Worm (Caenorhabditis elegans) whole organism, midembryonic: ENCODE measurements around the gene C01G12.5.

Source experiments
- T22C8.4 ChIP-seq: fragments of 200-800 bp; sonication (Bioruptor generic); IDR thresholded peaks from 2 replicates; pipeline ENCODE4 v1.3.6; 2022; ENCODE audit warnings: missing genetic modification characterization, missing compliant biosample characterization
- cog-1 ChIP-seq: sonication (generic microtip); optimal IDR thresholded peaks from 2 replicates; lab custom pipeline; 2016; ENCODE audit warnings: missing genetic modification characterization, missing compliant biosample characterization
- flt-1 ChIP-seq: fragments of 200-800 bp; sonication (Bioruptor generic); IDR thresholded peaks from 2 replicates; pipeline ENCODE4 v1.3.6; 2022; ENCODE audit warnings: missing genetic modification characterization, missing compliant biosample characterization
- klf-2 ChIP-seq: fragments of 200-800 bp; sonication (Bioruptor generic); conservative IDR thresholded peaks from 2 replicates; pipeline ENCODE4 v1.3.6; 2022; ENCODE audit warnings: missing genetic modification reagents, missing genetic modification characterization, missing compliant biosample characterization
- med-1 ChIP-seq: sonication (generic microtip); optimal IDR thresholded peaks from 2 replicates; lab custom pipeline; 2017; ENCODE audit warnings: missing genetic modification characterization, mild to moderate bottlenecking, missing compliant biosample characterization, antibody characterized with exemption, missing genetic modification reagents; ENCODE audit not compliant: insufficient read depth
- ref-1 ChIP-seq: fragments of 200-800 bp; sonication (Bioruptor generic); conservative IDR thresholded peaks from 2 replicates; pipeline ENCODE4 v1.3.6; 2022; ENCODE audit warnings: missing genetic modification reagents, missing genetic modification characterization, missing compliant biosample characterization
- tab-1 ChIP-seq: fragments of 200-800 bp; sonication (Bioruptor generic); IDR thresholded peaks from 2 replicates; pipeline ENCODE4 v1.3.6; 2022; ENCODE audit warnings: missing genetic modification characterization, missing compliant biosample characterization
- ztf-23 ChIP-seq: fragments of 200-800 bp; sonication (Bioruptor generic); IDR thresholded peaks from 2 replicates; pipeline ENCODE4 v1.3.6; 2022; ENCODE audit warnings: missing genetic modification reagents, missing genetic modification characterization, missing compliant biosample characterization
- ztf-29 ChIP-seq: fragments of 200-800 bp; sonication (Bioruptor generic); IDR thresholded peaks from 2 replicates; pipeline ENCODE4 v1.3.6; 2022; ENCODE audit warnings: missing genetic modification reagents, missing genetic modification characterization, missing compliant biosample characterization

The C01G12.5 gene

ce11 chrII:14587407-14587806 is at the start of gene C01G12.5:
Gene C01G12.5 (minus strand): TSS chrII:14587507.
- TF ChIP-seq ztf-29 (GFP tag; lab: Robert Waterston, UW) = no peak
- TF ChIP-seq T22C8.4 = no peak
- no peak for TF ChIP-seq tab-1 (GFP tag; lab: Robert Waterston, UW)
- no peak for TF ChIP-seq ztf-23 (GFP tag; lab: Robert Waterston, UW)
- no peak for TF ChIP-seq med-1 (GFP tag; lab: Kevin White, UChicago)
- TF ChIP-seq flt-1 (GFP tag; lab: Robert Waterston, UW) = no peak
- TF ChIP-seq cog-1 = no peak
- no peak for TF ChIP-seq ref-1
- TF ChIP-seq klf-2 = no peak

ce11 chrII:14636737-14637136 is 49.4 kb upstream of the C01G12.5 start, which contains the start of gene sre-13:
Gene sre-13 (minus strand): TSS chrII:14636837.
- TF ChIP-seq cog-1 = no peak

- TF ChIP-seq flt-1 (GFP tag; lab: Robert Waterston, UW) (peak; percentile 75), tab-1 (GFP tag; lab: Robert Waterston, UW) (peak; percentile 10; the same call in 1 of the 2 replicates), T22C8.4 (0 out of 2 replicates have a peak, but pooled peaks have one; percentile 26)
Observed at ce11 chrII:14635895-14636294, 48.6 kb upstream of the C01G12.5 start.

- TF ChIP-seq cog-1 (no peak), med-1 (GFP tag; lab: Kevin White, UChicago) (peak; percentile 3), klf-2 (peak; percentile 78; the same call in 1 of the 2 replicates), ref-1 (peak; percentile 66), ztf-29 (GFP tag; lab: Robert Waterston, UW) (peak; percentile 82), tab-1 (GFP tag; lab: Robert Waterston, UW) (peak; percentile 89), ztf-23 (GFP tag; lab: Robert Waterston, UW) (peak; percentile 82), flt-1 (GFP tag; lab: Robert Waterston, UW) (peak; percentile 84), T22C8.4 (peak; percentile 84)
Observed at ce11 chrII:14635179-14635578, 47.9 kb upstream of the C01G12.5 start.

ce11 chrII:14634042-14634441 is 46.7 kb upstream of the C01G12.5 start:
- no peak for TF ChIP-seq ztf-29 (GFP tag; lab: Robert Waterston, UW)
- TF ChIP-seq T22C8.4 = no peak
- TF ChIP-seq cog-1 = no peak

ce11 chrII:14632823-14633222 is 45.5 kb upstream of the C01G12.5 start, which contains the start of gene C38C6.3:
Gene C38C6.3 (plus strand): TSS chrII:14633123.
- TF ChIP-seq flt-1 (GFP tag; lab: Robert Waterston, UW) (no peak), cog-1 (no peak), ztf-29 (GFP tag; lab: Robert Waterston, UW) (no peak), ztf-23 (GFP tag; lab: Robert Waterston, UW) (no peak), med-1 (GFP tag; lab: Kevin White, UChicago) (no peak), tab-1 (GFP tag; lab: Robert Waterston, UW) (no peak), ref-1 (no peak), klf-2 (no peak), T22C8.4 (no peak)

ce11 chrII:14627330-14627729 is 40.0 kb upstream of the C01G12.5 start, which contains the start of gene tag-297:
Gene tag-297 (plus strand): TSS chrII:14627630.
- TF ChIP-seq flt-1 (GFP tag; lab: Robert Waterston, UW) (no peak), med-1 (GFP tag; lab: Kevin White, UChicago) (no peak), klf-2 (no peak), ztf-29 (GFP tag; lab: Robert Waterston, UW) (no peak)

- TF ChIP-seq ztf-29 (GFP tag; lab: Robert Waterston, UW) (no peak), ztf-23 (GFP tag; lab: Robert Waterston, UW) (no peak), med-1 (GFP tag; lab: Kevin White, UChicago) (no peak), T22C8.4 (no peak), ref-1 (no peak), tab-1 (GFP tag; lab: Robert Waterston, UW) (no peak), klf-2 (no peak), flt-1 (GFP tag; lab: Robert Waterston, UW) (no peak), cog-1 (no peak)
Observed at ce11 chrII:14626883-14627282, 39.6 kb upstream of the C01G12.5 start.

- TF ChIP-seq med-1 (GFP tag; lab: Kevin White, UChicago) = no peak
- TF ChIP-seq ztf-23 (GFP tag; lab: Robert Waterston, UW) = no peak
- TF ChIP-seq ref-1 = no peak
- TF ChIP-seq cog-1 = no peak
Observed at ce11 chrII:14622758-14623157, 35.5 kb upstream of the C01G12.5 start, which contains the start of gene mltn-10. Gene mltn-10 (plus strand): TSS chrII:14623058.

ce11 chrII:14620730-14621129 is 33.4 kb upstream of the C01G12.5 start:
- TF ChIP-seq ztf-23 (GFP tag; lab: Robert Waterston, UW) = no peak
- no peak for TF ChIP-seq ref-1
- TF ChIP-seq ztf-29 (GFP tag; lab: Robert Waterston, UW) = no peak
- no peak for TF ChIP-seq med-1 (GFP tag; lab: Kevin White, UChicago)
- no peak for TF ChIP-seq T22C8.4

ce11 chrII:14619806-14620205 is 32.5 kb upstream of the C01G12.5 start:
- no peak for TF ChIP-seq med-1 (GFP tag; lab: Kevin White, UChicago)
- TF ChIP-seq ztf-23 (GFP tag; lab: Robert Waterston, UW) = no peak
- no peak for TF ChIP-seq ref-1
- no peak for TF ChIP-seq flt-1 (GFP tag; lab: Robert Waterston, UW)
- no peak for TF ChIP-seq cog-1
- TF ChIP-seq tab-1 (GFP tag; lab: Robert Waterston, UW) = no peak
